Fruit fly (Drosophila melanogaster) whole organism, adult: Measurements from ENCODE around the gene gry.

ENCODE experiments used
- CG12768 ChIP-seq: fragments of 200-800 bp; sonication (Bioruptor generic); optimal IDR thresholded peaks from 2 replicates; lab custom pipeline; 2017; ENCODE audit warnings: missing biosample characterization, missing genetic modification characterization, mild to moderate bottlenecking, moderate library complexity, missing genetic modification reagents
- CG33017 ChIP-seq: fragments of 200-800 bp; sonication (Bioruptor generic); optimal IDR thresholded peaks from 2 replicates; lab custom pipeline; 2018; ENCODE audit warnings: missing biosample characterization, mild to moderate bottlenecking, missing genetic modification characterization, moderate library complexity
- CG7101 ChIP-seq: fragments of 200-800 bp; sonication (Bioruptor generic); optimal IDR thresholded peaks from 2 replicates; lab custom pipeline; 2018; ENCODE audit warnings: missing biosample characterization, mild to moderate bottlenecking, missing genetic modification characterization, moderate library complexity
- Clk ChIP-seq: fragments of 200-800 bp; sonication (Bioruptor generic); optimal IDR thresholded peaks from 2 replicates; lab custom pipeline; 2017; ENCODE audit warnings: missing biosample characterization, missing genetic modification characterization
- Crg-1 ChIP-seq: fragments of 200-800 bp; sonication (Bioruptor generic); optimal IDR thresholded peaks from 2 replicates; lab custom pipeline; 2016; ENCODE audit warnings: missing biosample characterization, missing genetic modification characterization
- Hr96 ChIP-seq: fragments of 200-800 bp; sonication (Bioruptor generic); optimal IDR thresholded peaks from 2 replicates; lab custom pipeline; 2016; ENCODE audit warnings: missing biosample characterization, missing genetic modification characterization
- bab1 ChIP-seq: fragments of 200-800 bp; sonication (Bioruptor generic); optimal IDR thresholded peaks from 3 replicates; lab custom pipeline; 2019; ENCODE audit warnings: missing biosample characterization, mild to moderate bottlenecking, missing genetic modification characterization, moderate library complexity
- cnc ChIP-seq, 2 experiments: fragments of >200 bp; optimal IDR thresholded peaks; 2 replicates each; lab custom pipeline; 2017
- kay ChIP-seq: fragments of 200-800 bp; sonication (Bioruptor generic); peaks from one replicate; lab custom pipeline; 2016; ENCODE audit warnings: missing biosample characterization, missing genetic modification characterization, borderline replicate concordance
- ovo ChIP-seq: fragments of 200-800 bp; sonication (Bioruptor generic); optimal IDR thresholded peaks from 2 replicates; lab custom pipeline; 2016; ENCODE audit warnings: missing biosample characterization, missing genetic modification characterization
- toe ChIP-seq: fragments of 200-800 bp; sonication (Bioruptor generic); optimal IDR thresholded peaks from 2 replicates; lab custom pipeline; 2016; ENCODE audit warnings: missing biosample characterization, missing genetic modification characterization

- TF ChIP-seq kay (GFP tag; lab: Kevin White, UChicago) (no peak), CG7101 (tag; lab: Kevin White, UChicago) (peak; percentile 10), Hr96 (GFP tag; lab: Kevin White, UChicago) (no peak), CG12768 (GFP tag; lab: Kevin White, UChicago) (no peak), CG33017 (tag; lab: Kevin White, UChicago) (no peak), Crg-1 (peak; percentile 57), bab1 (peak; percentile 60), cnc (optimal IDR thresholded peaks at IDR 0.05; lab: Kevin White, UChicago) (no peak), ovo (peak; percentile 39), toe (GFP tag; lab: Kevin White, UChicago) (no peak), Clk (GFP tag; lab: Kevin White, UChicago) (no peak)
Observed at dm6 chr3L:3164951-3165350, 33.9 kb upstream of the gry start, which contains the start of gene CG32280.
